Worm (Caenorhabditis elegans) whole organism, mixed stage, embryonic: Measurements from ENCODE around the gene T05C1.2.
A peak's percentile ranks its signal among the peaks of the same experiment; 100 is the strongest.

ENCODE experiments used
- mab-5 ChIP-seq: fragments of 150-350 bp; optimal IDR thresholded peaks from 2 replicates; lab custom pipeline; 2014; ENCODE audit warnings: missing biosample characterization, missing genetic modification characterization
- mep-1 ChIP-seq: fragments of 150-350 bp; optimal IDR thresholded peaks from 2 replicates; lab custom pipeline; 2017; ENCODE audit warnings: missing biosample characterization, missing genetic modification reagents, missing genetic modification characterization, inconsistent platforms
- nhr-12 ChIP-seq: fragments of 150-350 bp; optimal IDR thresholded peaks from 2 replicates; lab custom pipeline; 2014; ENCODE audit warnings: missing biosample characterization, missing genetic modification characterization
- nhr-237 ChIP-seq: fragments of 150-350 bp; optimal IDR thresholded peaks from 2 replicates; lab custom pipeline; 2014; ENCODE audit warnings: missing biosample characterization, missing genetic modification characterization
- nhr-28 ChIP-seq: fragments of 150-350 bp; optimal IDR thresholded peaks from 2 replicates; lab custom pipeline; 2014; ENCODE audit warnings: missing biosample characterization, missing genetic modification characterization
- pha-4 ChIP-seq: fragments of 150-350 bp; optimal IDR thresholded peaks from 2 replicates; lab custom pipeline; 2018; ENCODE audit warnings: missing biosample characterization, missing genetic modification reagents, missing genetic modification characterization
- tbx-8 ChIP-seq: fragments of 200-800 bp; sonication (Bioruptor generic); optimal IDR thresholded peaks from 2 replicates; lab custom pipeline; 2018; ENCODE audit warnings: mild to moderate bottlenecking, missing genetic modification characterization, moderate library complexity, missing compliant biosample characterization
- unc-120 ChIP-seq: sonication (generic microtip); optimal IDR thresholded peaks from 2 replicates; lab custom pipeline; 2017; ENCODE audit warnings: missing genetic modification characterization, missing compliant biosample characterization; ENCODE audit not compliant: poor library complexity, severe bottlenecking
- unc-39 ChIP-seq: fragments of 150-350 bp; optimal IDR thresholded peaks from 2 replicates; lab custom pipeline; 2014; ENCODE audit warnings: missing biosample characterization, missing genetic modification characterization

DNA sequence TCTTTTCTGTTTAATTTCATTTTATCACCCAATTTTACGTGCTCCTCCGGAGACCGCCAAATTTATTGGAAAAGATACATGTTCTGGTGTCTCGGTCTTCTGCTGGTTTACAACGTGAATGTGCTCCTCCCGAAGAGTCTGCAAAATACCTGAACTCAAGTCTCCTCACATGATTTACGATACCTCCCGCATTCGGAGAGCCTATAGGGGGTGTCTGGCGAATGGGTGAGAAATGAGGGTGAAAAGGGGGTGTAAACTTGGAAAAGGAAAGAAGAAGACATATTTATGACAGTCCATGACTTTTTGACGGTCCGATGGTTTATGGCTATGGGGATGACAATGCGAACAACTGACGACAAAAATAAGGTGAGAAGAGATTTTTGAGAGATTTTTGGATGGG, 34.4 kb upstream of the T05C1.2 start:
- TF ChIP-seq unc-39 (tag; lab: Kevin White, UChicago): no peak
- peak; percentile 90 for TF ChIP-seq unc-120 (tag; lab: Kevin White, UChicago)
- TF ChIP-seq mep-1 (tag; lab: Kevin White, UChicago): no peak
- no peak for TF ChIP-seq mab-5 (tag; lab: Kevin White, UChicago)
- no peak for TF ChIP-seq nhr-28 (tag; lab: Kevin White, UChicago)
- TF ChIP-seq pha-4 (tag; lab: Kevin White, UChicago): no peak
- TF ChIP-seq tbx-8 (GFP tag; lab: Kevin White, UChicago): no peak
- no peak for TF ChIP-seq nhr-237 (tag; lab: Kevin White, UChicago)
- no peak for TF ChIP-seq nhr-12 (tag; lab: Kevin White, UChicago)
